Worm (Caenorhabditis elegans) whole organism, midembryonic: ENCODE data around the gene F59E12.17.

Experiments used
- T22C8.4 ChIP-seq: fragments of 200-800 bp; sonication (Bioruptor generic); IDR thresholded peaks from 2 replicates; pipeline ENCODE4 v1.3.6; 2022; ENCODE audit warnings: missing genetic modification characterization, missing compliant biosample characterization
- cog-1 ChIP-seq: sonication (generic microtip); optimal IDR thresholded peaks from 2 replicates; lab custom pipeline; 2016; ENCODE audit warnings: missing genetic modification characterization, missing compliant biosample characterization
- flt-1 ChIP-seq: fragments of 200-800 bp; sonication (Bioruptor generic); IDR thresholded peaks from 2 replicates; pipeline ENCODE4 v1.3.6; 2022; ENCODE audit warnings: missing genetic modification characterization, missing compliant biosample characterization
- klf-2 ChIP-seq: fragments of 200-800 bp; sonication (Bioruptor generic); conservative IDR thresholded peaks from 2 replicates; pipeline ENCODE4 v1.3.6; 2022; ENCODE audit warnings: missing genetic modification reagents, missing genetic modification characterization, missing compliant biosample characterization
- med-1 ChIP-seq: sonication (generic microtip); optimal IDR thresholded peaks from 2 replicates; lab custom pipeline; 2017; ENCODE audit warnings: missing genetic modification characterization, mild to moderate bottlenecking, missing compliant biosample characterization, antibody characterized with exemption, missing genetic modification reagents; ENCODE audit not compliant: insufficient read depth
- ref-1 ChIP-seq: fragments of 200-800 bp; sonication (Bioruptor generic); conservative IDR thresholded peaks from 2 replicates; pipeline ENCODE4 v1.3.6; 2022; ENCODE audit warnings: missing genetic modification reagents, missing genetic modification characterization, missing compliant biosample characterization
- tab-1 ChIP-seq: fragments of 200-800 bp; sonication (Bioruptor generic); IDR thresholded peaks from 2 replicates; pipeline ENCODE4 v1.3.6; 2022; ENCODE audit warnings: missing genetic modification characterization, missing compliant biosample characterization
- ztf-23 ChIP-seq: fragments of 200-800 bp; sonication (Bioruptor generic); IDR thresholded peaks from 2 replicates; pipeline ENCODE4 v1.3.6; 2022; ENCODE audit warnings: missing genetic modification reagents, missing genetic modification characterization, missing compliant biosample characterization
- ztf-29 ChIP-seq: fragments of 200-800 bp; sonication (Bioruptor generic); IDR thresholded peaks from 2 replicates; pipeline ENCODE4 v1.3.6; 2022; ENCODE audit warnings: missing genetic modification reagents, missing genetic modification characterization, missing compliant biosample characterization

- TF ChIP-seq flt-1: no peak
- TF ChIP-seq klf-2 (GFP tag; lab: Robert Waterston, UW): no peak
- TF ChIP-seq tab-1: no peak
- TF ChIP-seq T22C8.4 (GFP tag; lab: Robert Waterston, UW): no peak
- no peak for TF ChIP-seq med-1 (GFP tag; lab: Kevin White, UChicago)
- no peak for TF ChIP-seq ztf-29 (GFP tag; lab: Robert Waterston, UW)
- no peak for TF ChIP-seq cog-1 (tag; lab: Kevin White, UChicago)
- no peak for TF ChIP-seq ztf-23 (GFP tag; lab: Robert Waterston, UW)
- TF ChIP-seq ref-1 (GFP tag; lab: Robert Waterston, UW): no peak
Measured at ce11 chrII:5691216-5691771, 42.0 kb upstream of the F59E12.17 start, which contains the start of the genes ndub-5 and eif-2D.
